Fruit fly (Drosophila melanogaster): ENCODE data around the gene beat-Vc.

dm6 chr3R:12719627-12720343 is 63.2 kb downstream of the beat-Vc start:
- TF ChIP-seq CG14655 (GFP tag; optimal IDR thresholded peaks at IDR 0.05): peak; percentile 79
- TF ChIP-seq Ets98B (GFP tag; IDR thresholded peaks at IDR 0.05): peak; percentile 63
- peak; percentile 50 for TF ChIP-seq CG13204 (GFP tag; optimal IDR thresholded peaks at IDR 0.05)
- peak; percentile 18 for TF ChIP-seq EcR (GFP tag; optimal IDR thresholded peaks at IDR 0.05)
- no peak for TF ChIP-seq gl (tag; optimal IDR thresholded peaks at IDR 0.05)
- peak; percentile 81 for TF ChIP-seq CG4496 (GFP tag; IDR thresholded peaks at IDR 0.05)
- peak; percentile 70 for TF ChIP-seq CG15710 (tag; optimal IDR thresholded peaks at IDR 0.05)
- no peak for TF ChIP-seq CG10348 (GFP tag; IDR thresholded peaks at IDR 0.05)
- peak; percentile 78 for TF ChIP-seq CG8159 (tag; optimal IDR thresholded peaks at IDR 0.05)
